Fruit fly (Drosophila melanogaster) whole organism, adult: ENCODE measurements around the gene CG43219.

Experiments
- CG14711 ChIP-seq: fragments of 200-800 bp; sonication (Bioruptor generic); optimal IDR thresholded peaks from 2 replicates; lab custom pipeline; 2018; ENCODE audit warnings: missing biosample characterization, mild to moderate bottlenecking, missing genetic modification characterization, moderate library complexity
- CG33017 ChIP-seq: fragments of 200-800 bp; sonication (Bioruptor generic); optimal IDR thresholded peaks from 2 replicates; lab custom pipeline; 2018; ENCODE audit warnings: missing biosample characterization, mild to moderate bottlenecking, missing genetic modification characterization, moderate library complexity
- CG5204 ChIP-seq: fragments of 200-800 bp; sonication (Bioruptor generic); optimal IDR thresholded peaks from 2 replicates; lab custom pipeline; 2016; ENCODE audit warnings: missing biosample characterization, missing genetic modification characterization
- Clk ChIP-seq: fragments of 200-800 bp; sonication (Bioruptor generic); optimal IDR thresholded peaks from 2 replicates; lab custom pipeline; 2017; ENCODE audit warnings: missing biosample characterization, missing genetic modification characterization
- Hr96 ChIP-seq: fragments of 200-800 bp; sonication (Bioruptor generic); optimal IDR thresholded peaks from 2 replicates; lab custom pipeline; 2016; ENCODE audit warnings: missing biosample characterization, missing genetic modification characterization
- Mnt ChIP-seq: fragments of 200-800 bp; sonication (Bioruptor generic); optimal IDR thresholded peaks from 2 replicates; lab custom pipeline; 2016; ENCODE audit warnings: missing biosample characterization, mild to moderate bottlenecking, missing genetic modification characterization
- bab1 ChIP-seq: fragments of 200-800 bp; sonication (Bioruptor generic); optimal IDR thresholded peaks from 3 replicates; lab custom pipeline; 2019; ENCODE audit warnings: missing biosample characterization, mild to moderate bottlenecking, missing genetic modification characterization, moderate library complexity
- cic ChIP-seq: fragments of 200-800 bp; sonication (Bioruptor generic); optimal IDR thresholded peaks from 2 replicates; lab custom pipeline; 2017; ENCODE audit warnings: missing biosample characterization, mild to moderate bottlenecking, missing genetic modification characterization, moderate library complexity
- kay ChIP-seq: fragments of 200-800 bp; sonication (Bioruptor generic); peaks from one replicate; lab custom pipeline; 2016; ENCODE audit warnings: missing biosample characterization, missing genetic modification characterization, borderline replicate concordance
- ovo ChIP-seq: fragments of 200-800 bp; sonication (Bioruptor generic); optimal IDR thresholded peaks from 2 replicates; lab custom pipeline; 2016; ENCODE audit warnings: missing biosample characterization, missing genetic modification characterization
- pad ChIP-seq: fragments of 200-800 bp; sonication (Bioruptor generic); optimal IDR thresholded peaks from 3 replicates; lab custom pipeline; 2017; ENCODE audit warnings: missing biosample characterization, missing genetic modification characterization, mild to moderate bottlenecking, moderate library complexity, missing genetic modification reagents

- TF ChIP-seq CG14711 (tag; lab: Kevin White, UChicago): no peak
- no peak for TF ChIP-seq bab1
- no peak for TF ChIP-seq Mnt (GFP tag; lab: Kevin White, UChicago)
- TF ChIP-seq ovo (GFP tag; lab: Kevin White, UChicago): no peak
- TF ChIP-seq CG33017 (tag; lab: Kevin White, UChicago): no peak
- TF ChIP-seq CG5204 (GFP tag; lab: Kevin White, UChicago): no peak
- no peak for TF ChIP-seq Clk (GFP tag; lab: Kevin White, UChicago)
- TF ChIP-seq pad (GFP tag; lab: Kevin White, UChicago): no peak
- TF ChIP-seq cic (GFP tag; lab: Kevin White, UChicago): no peak
- TF ChIP-seq kay (GFP tag; lab: Kevin White, UChicago): no peak
- TF ChIP-seq Hr96 (GFP tag; lab: Kevin White, UChicago): no peak
Observed at dm6 chr3L:21202029-21202776, 18.0 kb upstream of the CG43219 start.
